Worm (Caenorhabditis elegans) whole organism, L1 larva: ENCODE measurements around the gene Y43F8B.29.

Experiments used
- C04F5.9 ChIP-seq: sonication (generic microtip); optimal IDR thresholded peaks from 2 replicates; lab custom pipeline; 2016; ENCODE audit warnings: missing genetic modification characterization, missing compliant biosample characterization
- C34B4.2 ChIP-seq: sonication (generic microtip); optimal IDR thresholded peaks from 2 replicates; lab custom pipeline; 2017; ENCODE audit warnings: mild to moderate bottlenecking, missing genetic modification characterization, missing compliant biosample characterization
- aha-1 ChIP-seq: fragments of 150-350 bp; optimal IDR thresholded peaks from 2 replicates; lab custom pipeline; 2014; ENCODE audit warnings: missing biosample characterization, missing genetic modification characterization
- alr-1 ChIP-seq: fragments of 200-800 bp; sonication (Bioruptor generic); optimal IDR thresholded peaks from 2 replicates; lab custom pipeline; 2018; ENCODE audit warnings: borderline replicate concordance, mild to moderate bottlenecking, missing genetic modification characterization, missing compliant biosample characterization
- blmp-1 ChIP-seq: fragments of 150-350 bp; optimal IDR thresholded peaks from 2 replicates; lab custom pipeline; 2014; ENCODE audit warnings: missing biosample characterization, missing genetic modification characterization
- ceh-63 ChIP-seq: fragments of 200-800 bp; sonication (Bioruptor generic); optimal IDR thresholded peaks from 2 replicates; lab custom pipeline; 2018; ENCODE audit warnings: mild to moderate bottlenecking, missing genetic modification characterization, missing compliant biosample characterization
- ceh-82 ChIP-seq, 3 experiments: fragments of 150-350 bp in 1 of 3; sonication (generic microtip) in 2 of 3; optimal IDR thresholded peaks; 2 replicates each; lab custom pipeline; 2014 to 2017; ENCODE audit warnings: missing biosample characterization in 3 of 3, missing genetic modification characterization in 3 of 3
- ceh-88 ChIP-seq: fragments of 200-800 bp; sonication (Bioruptor generic); IDR thresholded peaks from 2 replicates; pipeline ENCODE4 v1.3.6; 2022; ENCODE audit warnings: missing genetic modification characterization, missing compliant biosample characterization
- ceh-90 ChIP-seq: sonication (generic microtip); optimal IDR thresholded peaks from 2 replicates; lab custom pipeline; 2016; ENCODE audit warnings: missing genetic modification characterization, missing compliant biosample characterization
- dpl-1 ChIP-seq, 3 experiments: fragments of 150-350 bp in 2 of 3; sonication (generic microtip) in 1 of 3; optimal IDR thresholded peaks; 2 replicates each; lab custom pipeline; 2014 to 2017; ENCODE audit warnings: missing biosample characterization in 3 of 3, missing genetic modification characterization in 3 of 3, missing genetic modification reagents in 3 of 3
- dsc-1 ChIP-seq: sonication (generic microtip); optimal IDR thresholded peaks from 2 replicates; lab custom pipeline; 2016; ENCODE audit warnings: mild to moderate bottlenecking, missing genetic modification characterization, missing compliant biosample characterization
- efl-1 ChIP-seq, 4 experiments: fragments of 150-350 bp; optimal IDR thresholded peaks in 3 of 4; peaks in 1 of 4; 1 replicate in 1 of 4; 2 replicates in 3 of 4; lab custom pipeline; 2014; ENCODE audit warnings: missing biosample characterization in 2 of 4, missing genetic modification characterization in 2 of 4, missing genetic modification reagents in 2 of 4
- efl-3 ChIP-seq: fragments of 200-800 bp; sonication (Bioruptor generic); optimal IDR thresholded peaks from 2 replicates; lab custom pipeline; 2018; ENCODE audit warnings: mild to moderate bottlenecking, missing genetic modification characterization, missing compliant biosample characterization
- egl-27 ChIP-seq, 2 experiments: fragments of 150-350 bp in 1 of 2; sonication (generic microtip); optimal IDR thresholded peaks; 3 replicates each; lab custom pipeline; 2017 to 2018; ENCODE audit warnings: missing biosample characterization in 2 of 2, missing genetic modification characterization in 2 of 2, missing genetic modification reagents in 2 of 2
- elt-2 ChIP-seq: sonication (generic microtip); optimal IDR thresholded peaks from 2 replicates; lab custom pipeline; 2016; ENCODE audit warnings: missing genetic modification characterization, mild to moderate bottlenecking, inconsistent platforms, missing compliant biosample characterization, missing genetic modification reagents
- fkh-10 ChIP-seq: sonication (generic microtip); optimal IDR thresholded peaks from 2 replicates; lab custom pipeline; 2017; ENCODE audit warnings: missing biosample characterization, missing genetic modification reagents, missing genetic modification characterization
- fkh-4 ChIP-seq: sonication (generic microtip); optimal IDR thresholded peaks from 2 replicates; lab custom pipeline; 2016; ENCODE audit warnings: missing compliant biosample characterization, missing genetic modification characterization, borderline replicate concordance
- fos-1 ChIP-seq: fragments of 150-350 bp; optimal IDR thresholded peaks from 2 replicates; lab custom pipeline; 2014; ENCODE audit warnings: missing biosample characterization, missing genetic modification characterization
- grh-1 ChIP-seq: fragments of 200-800 bp; sonication (Bioruptor generic); IDR thresholded peaks from 2 replicates; pipeline ENCODE4 v1.3.6; 2022; ENCODE audit warnings: missing genetic modification reagents, missing genetic modification characterization, missing compliant biosample characterization
- hlh-4 ChIP-seq: sonication (generic microtip); optimal IDR thresholded peaks from 2 replicates; lab custom pipeline; 2016; ENCODE audit warnings: mild to moderate bottlenecking, missing genetic modification characterization, missing compliant biosample characterization
- hpl-2 ChIP-seq: fragments of 150-350 bp; optimal IDR thresholded peaks from 2 replicates; lab custom pipeline; 2014; ENCODE audit warnings: missing biosample characterization, missing genetic modification reagents, missing genetic modification characterization
- irx-1 ChIP-seq: sonication (generic microtip); optimal IDR thresholded peaks from 2 replicates; lab custom pipeline; 2016; ENCODE audit warnings: missing genetic modification characterization, missing compliant biosample characterization
- isw-1 ChIP-seq: fragments of 200-800 bp; sonication (Bioruptor generic); IDR thresholded peaks from 2 replicates; pipeline ENCODE4 v1.3.6; 2022; ENCODE audit warnings: missing genetic modification characterization, missing compliant biosample characterization
- jun-1 ChIP-seq: fragments of 150-350 bp; optimal IDR thresholded peaks from 2 replicates; lab custom pipeline; 2014; ENCODE audit warnings: missing biosample characterization, missing genetic modification reagents, missing genetic modification characterization
- lin-14 ChIP-seq: fragments of 200-800 bp; sonication (Bioruptor generic); optimal IDR thresholded peaks from 2 replicates; lab custom pipeline; 2018; ENCODE audit warnings: mild to moderate bottlenecking, missing genetic modification characterization, moderate library complexity, missing compliant biosample characterization
- lin-15B ChIP-seq: fragments of 150-350 bp; sonication (generic microtip); optimal IDR thresholded peaks from 3 replicates; lab custom pipeline; 2014; ENCODE audit warnings: missing biosample characterization, missing genetic modification characterization
- lin-35 ChIP-seq, 2 experiments: fragments of 150-350 bp; optimal IDR thresholded peaks; 2 replicates each; lab custom pipeline; 2014; ENCODE audit warnings: missing biosample characterization in 2 of 2, missing genetic modification characterization in 2 of 2, missing genetic modification reagents in 2 of 2
- lir-3 ChIP-seq: sonication (generic microtip); optimal IDR thresholded peaks from 2 replicates; lab custom pipeline; 2016; ENCODE audit warnings: mild to moderate bottlenecking, missing genetic modification characterization, moderate library complexity, missing compliant biosample characterization; ENCODE audit not compliant: poor library complexity
- lsy-2 ChIP-seq, 2 experiments: fragments of 150-350 bp; optimal IDR thresholded peaks; 2 replicates each; lab custom pipeline; 2014; ENCODE audit warnings: missing biosample characterization in 2 of 2, missing genetic modification characterization in 2 of 2
- mab-9 ChIP-seq: fragments of 200-800 bp; sonication (Bioruptor generic); IDR thresholded peaks from 2 replicates; pipeline ENCODE4 v1.3.6; 2022; ENCODE audit warnings: missing genetic modification reagents, missing genetic modification characterization, missing compliant biosample characterization
- nhr-11 ChIP-seq: fragments of 150-350 bp; optimal IDR thresholded peaks from 2 replicates; lab custom pipeline; 2014; ENCODE audit warnings: missing biosample characterization, missing genetic modification characterization
- nhr-19 ChIP-seq: fragments of 200-800 bp; sonication (Bioruptor generic); conservative IDR thresholded peaks from 2 replicates; pipeline ENCODE4 v1.3.6; 2022; ENCODE audit warnings: missing genetic modification characterization, missing compliant biosample characterization
- nhr-20 ChIP-seq: sonication (generic microtip); optimal IDR thresholded peaks from 2 replicates; lab custom pipeline; 2016; ENCODE audit warnings: mild to moderate bottlenecking, missing genetic modification characterization, missing compliant biosample characterization
- nhr-47 ChIP-seq: sonication (generic microtip); optimal IDR thresholded peaks from 2 replicates; lab custom pipeline; 2016; ENCODE audit warnings: mild to moderate bottlenecking, missing genetic modification characterization, moderate library complexity, missing compliant biosample characterization
- nhr-71 ChIP-seq: sonication (generic microtip); optimal IDR thresholded peaks from 2 replicates; lab custom pipeline; 2016; ENCODE audit warnings: mild to moderate bottlenecking, missing genetic modification characterization, moderate library complexity, missing compliant biosample characterization
- nhr-77 ChIP-seq: fragments of 150-350 bp; optimal IDR thresholded peaks from 2 replicates; lab custom pipeline; 2014; ENCODE audit warnings: missing biosample characterization, missing genetic modification characterization
- nhr-84 ChIP-seq: sonication (generic microtip); optimal IDR thresholded peaks from 2 replicates; lab custom pipeline; 2017; ENCODE audit warnings: missing biosample characterization, missing genetic modification characterization
- nhr-85 ChIP-seq: sonication (generic microtip); peaks from one replicate; lab custom pipeline; 2016; ENCODE audit warnings: missing genetic modification characterization, inconsistent platforms, missing compliant biosample characterization
- pag-3 ChIP-seq: sonication (generic microtip); optimal IDR thresholded peaks from 2 replicates; lab custom pipeline; 2017; ENCODE audit warnings: missing genetic modification characterization, mild to moderate bottlenecking, missing compliant biosample characterization, antibody characterized with exemption, borderline replicate concordance; ENCODE audit not compliant: insufficient read depth
- pqm-1 ChIP-seq: sonication (generic microtip); optimal IDR thresholded peaks from 3 replicates; lab custom pipeline; 2017; ENCODE audit warnings: missing biosample characterization, missing genetic modification characterization
- rnt-1 ChIP-seq: sonication (generic microtip); optimal IDR thresholded peaks from 2 replicates; lab custom pipeline; 2016; ENCODE audit warnings: mild to moderate bottlenecking, missing genetic modification characterization, moderate library complexity, missing compliant biosample characterization
- skn-1 ChIP-seq: fragments of 150-350 bp; optimal IDR thresholded peaks from 2 replicates; lab custom pipeline; 2014; ENCODE audit warnings: missing biosample characterization, missing genetic modification characterization
- snpc-4 ChIP-seq: fragments of 150-350 bp; optimal IDR thresholded peaks from 2 replicates; lab custom pipeline; 2014; ENCODE audit warnings: missing biosample characterization, missing genetic modification characterization
- snu-23 ChIP-seq: sonication (generic microtip); optimal IDR thresholded peaks from 2 replicates; lab custom pipeline; 2016; ENCODE audit warnings: missing genetic modification characterization, missing compliant biosample characterization
- sptf-1 ChIP-seq: fragments of 150-350 bp; optimal IDR thresholded peaks from 2 replicates; lab custom pipeline; 2014; ENCODE audit warnings: missing biosample characterization, missing genetic modification characterization
- swsn-7 ChIP-seq: sonication (generic microtip); optimal IDR thresholded peaks from 2 replicates; lab custom pipeline; 2016; ENCODE audit warnings: missing genetic modification characterization, missing compliant biosample characterization
- unc-130 ChIP-seq: fragments of 150-350 bp; optimal IDR thresholded peaks from 2 replicates; lab custom pipeline; 2017; ENCODE audit warnings: missing biosample characterization, missing genetic modification characterization, inconsistent platforms
- unc-30 ChIP-seq: sonication (generic microtip); optimal IDR thresholded peaks from 2 replicates; lab custom pipeline; 2017; ENCODE audit warnings: missing biosample characterization, missing genetic modification characterization
- unc-98 ChIP-seq: fragments of 200-800 bp; sonication (Bioruptor generic); IDR thresholded peaks from 2 replicates; pipeline ENCODE4 v1.3.6; 2022; ENCODE audit warnings: missing genetic modification characterization, missing compliant biosample characterization
- xbp-1 ChIP-seq: sonication (generic microtip); optimal IDR thresholded peaks from 2 replicates; lab custom pipeline; 2016; ENCODE audit warnings: missing genetic modification characterization, missing compliant biosample characterization
- zag-1 ChIP-seq: fragments of 150-350 bp; optimal IDR thresholded peaks from 2 replicates; lab custom pipeline; 2014; ENCODE audit warnings: missing biosample characterization, missing genetic modification characterization
- ztf-4 ChIP-seq: fragments of 150-350 bp; optimal IDR thresholded peaks from 2 replicates; lab custom pipeline; 2014; ENCODE audit warnings: missing biosample characterization, missing genetic modification characterization

Gene Y43F8B.29

DNA sequence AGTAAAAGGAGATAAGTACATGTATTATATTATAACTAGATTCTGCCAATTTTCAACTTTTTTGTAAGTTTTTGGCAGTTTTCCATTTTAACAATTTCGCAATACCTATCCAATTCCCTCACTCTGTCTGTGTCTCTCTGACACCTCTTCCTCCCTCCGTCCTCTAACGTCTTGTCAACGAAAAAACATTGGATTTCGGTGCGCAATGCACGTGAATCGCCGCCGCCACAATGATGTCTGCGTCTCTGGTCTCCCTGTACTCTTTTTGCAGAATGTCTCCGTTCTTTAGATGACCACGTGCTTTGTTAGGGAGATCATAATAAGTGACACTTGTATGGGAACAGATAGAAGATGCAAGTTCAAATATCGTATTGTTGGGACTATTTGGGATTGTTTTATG is 37.8 kb downstream of the Y43F8B.29 start (continued):
- TF ChIP-seq blmp-1 (tag; lab: Kevin White, UChicago) (peak; percentile 94), lir-3 (tag; lab: Kevin White, UChicago) (no peak), lin-15B (tag; lab: Kevin White, UChicago) (no peak), ceh-82 (tag; optimal IDR thresholded peaks at IDR 0.05; lab: Kevin White, UChicago) (peak; percentile 72 to 89 (median 88)), efl-1 (optimal IDR thresholded peaks at IDR 0.05; lab: Kevin White, UChicago) (peak; percentile 81 to 84), efl-1 (GFP tag; optimal IDR thresholded peaks at IDR 0.05 in 1 of 2; lab: Kevin White, UChicago) (peak; percentile 51 to 95), nhr-47 (tag; lab: Kevin White, UChicago) (peak; percentile 96), fos-1 (tag; lab: Kevin White, UChicago) (peak; percentile 81), mab-9 (GFP tag; lab: Robert Waterston, UW) (peak; percentile 37; the same call in 1 of the 2 replicates), xbp-1 (tag; lab: Kevin White, UChicago) (peak; percentile 90), ztf-4 (tag; lab: Kevin White, UChicago) (peak; percentile 93), C34B4.2 (tag; lab: Kevin White, UChicago) (no peak), unc-98 (GFP tag; lab: Robert Waterston, UW) (peak; percentile 30; the same call in 1 of the 2 replicates), hlh-4 (tag; lab: Kevin White, UChicago) (no peak), egl-27 (tag; optimal IDR thresholded peaks at IDR 0.05; lab: Kevin White, UChicago) (peak; percentile 81 to 98), jun-1 (tag; lab: Kevin White, UChicago) (peak; percentile 94), ceh-63 (GFP tag; lab: Kevin White, UChicago) (no peak), dsc-1 (peak; percentile 83), nhr-11 (tag; lab: Kevin White, UChicago) (peak; percentile 68), pqm-1 (tag; lab: Kevin White, UChicago) (no peak), lsy-2 (tag; optimal IDR thresholded peaks at IDR 0.05; lab: Kevin White, UChicago) (peak; percentile 88 to 91), rnt-1 (tag; lab: Kevin White, UChicago) (peak; percentile 90), ceh-90 (tag; lab: Kevin White, UChicago) (peak; percentile 42), nhr-84 (tag; lab: Kevin White, UChicago) (no peak), snu-23 (GFP tag; lab: Kevin White, UChicago) (peak; percentile 98), C04F5.9 (tag; lab: Kevin White, UChicago) (peak; percentile 75), skn-1 (tag; lab: Kevin White, UChicago) (peak; percentile 85), irx-1 (tag; lab: Kevin White, UChicago) (peak; percentile 92), unc-30 (no peak), nhr-19 (peak; percentile 99), lin-35 (GFP tag; optimal IDR thresholded peaks at IDR 0.05; lab: Kevin White, UChicago) (peak; percentile 66 to 90), nhr-85 (tag; lab: Kevin White, UChicago) (peak; percentile 100), nhr-20 (tag; lab: Kevin White, UChicago) (peak; percentile 99), snpc-4 (tag; lab: Kevin White, UChicago) (peak; percentile 83), pag-3 (tag; lab: Kevin White, UChicago) (no peak), fkh-10 (GFP tag; lab: Kevin White, UChicago) (peak; percentile 40), swsn-7 (tag; lab: Kevin White, UChicago) (peak; percentile 94), ceh-88 (GFP tag; lab: Robert Waterston, UW) (peak; percentile 80), sptf-1 (tag; lab: Kevin White, UChicago) (no peak), isw-1 (GFP tag; lab: Robert Waterston, UW) (peak; percentile 73), dpl-1 (GFP tag; optimal IDR thresholded peaks at IDR 0.05; lab: Kevin White, UChicago) (peak; percentile 65 to 68 (median 67)), nhr-77 (tag; lab: Kevin White, UChicago) (peak; percentile 92), hpl-2 (peak; percentile 79), lin-14 (GFP tag; lab: Kevin White, UChicago) (peak; percentile 100), grh-1 (GFP tag; lab: Robert Waterston, UW) (peak; percentile 90), zag-1 (tag; lab: Kevin White, UChicago) (no peak), aha-1 (peak; percentile 75), alr-1 (tag; lab: Kevin White, UChicago) (no peak), unc-130 (tag; lab: Kevin White, UChicago) (peak; percentile 81), nhr-71 (tag; lab: Kevin White, UChicago) (peak; percentile 99), elt-2 (tag; lab: Kevin White, UChicago) (peak; percentile 52), efl-3 (GFP tag; lab: Kevin White, UChicago) (no peak), fkh-4 (tag; lab: Kevin White, UChicago) (no peak)
